Worm (Caenorhabditis elegans) whole organism, early embryonic: ENCODE results near the gene K08D10.13.
"Not testable (repeated sequence)": the region's sequence is repeated elsewhere in the genome, so short reads cannot be mapped to it uniquely, and the experiment has no call there.

Experiments
- B0310.2 ChIP-seq: sonication (generic microtip); optimal IDR thresholded peaks from 2 replicates; lab custom pipeline; 2016; ENCODE audit warnings: mild to moderate bottlenecking, missing genetic modification characterization, missing compliant biosample characterization
- F13C5.2 ChIP-seq: sonication (generic microtip); optimal IDR thresholded peaks from 2 replicates; lab custom pipeline; 2017; ENCODE audit warnings: mild to moderate bottlenecking, missing genetic modification characterization, inconsistent platforms, missing compliant biosample characterization
- aly-1 ChIP-seq: sonication (generic microtip); optimal IDR thresholded peaks from 2 replicates; lab custom pipeline; 2016; ENCODE audit warnings: missing genetic modification characterization, missing compliant biosample characterization
- ama-1 ChIP-seq: fragments of 150-350 bp; optimal IDR thresholded peaks from 2 replicates; lab custom pipeline; 2014
- ceh-13 ChIP-seq: fragments of 200-800 bp; sonication (Bioruptor generic); optimal IDR thresholded peaks from 2 replicates; lab custom pipeline; 2018; ENCODE audit warnings: mild to moderate bottlenecking, missing genetic modification characterization, missing compliant biosample characterization
- ceh-36 ChIP-seq: sonication (generic microtip); optimal IDR thresholded peaks from 2 replicates; lab custom pipeline; 2016; ENCODE audit warnings: missing genetic modification characterization, inconsistent platforms, missing compliant biosample characterization
- ets-7 ChIP-seq: sonication (generic microtip); optimal IDR thresholded peaks from 2 replicates; lab custom pipeline; 2016; ENCODE audit warnings: missing genotype, missing genetic modification characterization, missing compliant biosample characterization
- flt-1 ChIP-seq: fragments of 200-800 bp; sonication (Bioruptor generic); IDR thresholded peaks from 2 replicates; pipeline ENCODE4 v1.3.6; 2022; ENCODE audit warnings: missing genetic modification characterization, missing compliant biosample characterization
- hmbx-1 ChIP-seq: sonication (generic microtip); optimal IDR thresholded peaks from 2 replicates; lab custom pipeline; 2016; ENCODE audit warnings: mild to moderate bottlenecking, missing genetic modification characterization, missing compliant biosample characterization
- hmg-4 ChIP-seq: fragments of 200-800 bp; sonication (Bioruptor generic); optimal IDR thresholded peaks from 2 replicates; lab custom pipeline; 2018; ENCODE audit warnings: mild to moderate bottlenecking, missing genetic modification characterization, missing compliant biosample characterization
- hnd-1 ChIP-seq: sonication (generic microtip); optimal IDR thresholded peaks from 2 replicates; lab custom pipeline; 2016; ENCODE audit warnings: missing genetic modification characterization, missing compliant biosample characterization
- pes-1 ChIP-seq: fragments of 200-800 bp; sonication (Bioruptor generic); IDR thresholded peaks from 2 replicates; pipeline ENCODE4 v1.3.6; 2022; ENCODE audit warnings: missing genetic modification reagents, missing genetic modification characterization, missing compliant biosample characterization
- scrt-1 ChIP-seq: fragments of 200-800 bp; sonication (Bioruptor generic); IDR thresholded peaks from 2 replicates; pipeline ENCODE4 v1.3.6; 2022; ENCODE audit warnings: missing genetic modification characterization, missing compliant biosample characterization
- sea-1 ChIP-seq: fragments of 200-800 bp; sonication (Bioruptor generic); conservative IDR thresholded peaks from 2 replicates; pipeline ENCODE4 v1.3.6; 2022; ENCODE audit warnings: missing genetic modification characterization, missing compliant biosample characterization
- tbx-11 ChIP-seq: fragments of 200-800 bp; sonication (Bioruptor generic); IDR thresholded peaks from 2 replicates; pipeline ENCODE4 v1.3.6; 2022; ENCODE audit warnings: missing genetic modification characterization, missing compliant biosample characterization
- tbx-37 ChIP-seq: fragments of 200-800 bp; sonication (Bioruptor generic); conservative IDR thresholded peaks from 2 replicates; pipeline ENCODE4 v1.3.6; 2022; ENCODE audit warnings: missing genetic modification reagents, missing genetic modification characterization, missing compliant biosample characterization
- tra-4 ChIP-seq: sonication (generic microtip); optimal IDR thresholded peaks from 2 replicates; lab custom pipeline; 2017; ENCODE audit warnings: missing genetic modification characterization, missing compliant biosample characterization

The K08D10.13 gene

ce11 chrIV:4209084-4209483 lies 37.7 kb upstream of the K08D10.13 start:
- TF ChIP-seq F13C5.2 (tag; lab: Kevin White, UChicago) (no peak), sea-1 (GFP tag; lab: Robert Waterston, UW) (no peak), pes-1 (GFP tag; lab: Robert Waterston, UW) (no peak), ceh-36 (tag; lab: Kevin White, UChicago) (no peak), scrt-1 (no peak), aly-1 (no peak), hnd-1 (tag; lab: Kevin White, UChicago) (no peak)

- no peak for TF ChIP-seq hnd-1 (tag; lab: Kevin White, UChicago)
- no peak for TF ChIP-seq B0310.2 (tag; lab: Kevin White, UChicago)
- no peak for TF ChIP-seq flt-1 (GFP tag; lab: Robert Waterston, UW)
- TF ChIP-seq hmg-4 (GFP tag; lab: Kevin White, UChicago): no peak
- no peak for TF ChIP-seq tra-4 (tag; lab: Kevin White, UChicago)
- no peak for TF ChIP-seq aly-1
- TF ChIP-seq hmbx-1 (tag; lab: Kevin White, UChicago): no peak
- no peak for TF ChIP-seq ama-1 (lab: Kevin White, UChicago)
- no peak for TF ChIP-seq ets-7 (tag; lab: Kevin White, UChicago)
- no peak for TF ChIP-seq sea-1 (GFP tag; lab: Robert Waterston, UW)
- no peak for TF ChIP-seq tbx-11
- TF ChIP-seq ceh-36 (tag; lab: Kevin White, UChicago): no peak
- TF ChIP-seq tbx-37 (GFP tag; lab: Robert Waterston, UW): no peak
- TF ChIP-seq pes-1 (GFP tag; lab: Robert Waterston, UW): no peak
- no peak for TF ChIP-seq F13C5.2 (tag; lab: Kevin White, UChicago)
- no peak for TF ChIP-seq scrt-1
Measured at ce11 chrIV:4207088-4207487, 35.7 kb upstream of the K08D10.13 start, which contains the start of gene osgn-1. TSS of gene osgn-1 (plus strand) at chrIV:4207388.

- no peak for TF ChIP-seq hmbx-1 (tag; lab: Kevin White, UChicago)
- TF ChIP-seq tra-4 (tag; lab: Kevin White, UChicago): no peak
- no peak for TF ChIP-seq hnd-1 (tag; lab: Kevin White, UChicago)
- no peak for TF ChIP-seq pes-1 (GFP tag; lab: Robert Waterston, UW)
- no peak for TF ChIP-seq aly-1
- TF ChIP-seq tbx-37 (GFP tag; lab: Robert Waterston, UW): no peak
- no peak for TF ChIP-seq hmg-4 (GFP tag; lab: Kevin White, UChicago)
- no peak for TF ChIP-seq flt-1 (GFP tag; lab: Robert Waterston, UW)
Measured at ce11 chrIV:4204275-4204674, 32.9 kb upstream of the K08D10.13 start, which contains the start of gene pax-2. TSS of gene pax-2 (minus strand) at chrIV:4204375.

ce11 chrIV:4197167-4197566 lies 25.8 kb upstream of the K08D10.13 start, which contains the start of gene cyp-25A6:
TSS of gene cyp-25A6 (plus strand) at chrIV:4197467.
- TF ChIP-seq ets-7 (tag; lab: Kevin White, UChicago); ama-1 (lab: Kevin White, UChicago); ceh-13 (GFP tag; lab: Kevin White, UChicago): not testable (repeated sequence)

- not testable (repeated sequence) for TF ChIP-seq aly-1; pes-1 (GFP tag; lab: Robert Waterston, UW); hmbx-1 (tag; lab: Kevin White, UChicago)
Measured at ce11 chrIV:4196729-4197128, 25.3 kb upstream of the K08D10.13 start, which contains the start of gene K06B9.6. TSS of gene K06B9.6 (minus strand) at chrIV:4196829.

- not testable (repeated sequence) for TF ChIP-seq ceh-36, B0310.2, tra-4 (tag; lab: Kevin White, UChicago)
Measured at ce11 chrIV:4186099-4186498, 14.7 kb upstream of the K08D10.13 start, which contains the start of gene K08D10.11. TSS of gene K08D10.11 (minus strand) at chrIV:4186199.

ce11 chrIV:4178424-4178823 lies 7.0 kb upstream of the K08D10.13 start, which contains the start of gene tsen-34:
TSS of gene tsen-34 (plus strand) at chrIV:4178457.
- peak; percentile 4 for TF ChIP-seq ama-1 (lab: Kevin White, UChicago)
- no peak for TF ChIP-seq ceh-13 (GFP tag; lab: Kevin White, UChicago)

- TF ChIP-seq tbx-37 (GFP tag; lab: Robert Waterston, UW) (no peak), pes-1 (GFP tag; lab: Robert Waterston, UW) (no peak), tra-4 (tag; lab: Kevin White, UChicago) (no peak), tbx-11 (no peak), B0310.2 (tag; lab: Kevin White, UChicago) (no peak), sea-1 (GFP tag; lab: Robert Waterston, UW) (no peak), F13C5.2 (tag; lab: Kevin White, UChicago) (no peak), ets-7 (tag; lab: Kevin White, UChicago) (no peak), ceh-13 (GFP tag; lab: Kevin White, UChicago) (no peak), flt-1 (GFP tag; lab: Robert Waterston, UW) (no peak), hnd-1 (tag; lab: Kevin White, UChicago) (no peak), ama-1 (lab: Kevin White, UChicago) (no peak)
Measured at ce11 chrIV:4177560-4177959, 6.2 kb upstream of the K08D10.13 start.
